Worm (Caenorhabditis elegans): ENCODE results near the gene abts-2.

- no peak for TF ChIP-seq sma-3 (GFP tag; optimal IDR thresholded peaks at IDR 0.05)
- no peak for TF ChIP-seq ZK546.5 (tag; optimal IDR thresholded peaks at IDR 0.05)
- no peak for TF ChIP-seq snpc-4 (tag; optimal IDR thresholded peaks at IDR 0.05)
These were observed 30.4 kb upstream of the abts-2 start for ce11 chrX:11555046-11555445.
